Worm (Caenorhabditis elegans): ENCODE data around the gene str-166.

- TF ChIP-seq T26A5.8 (tag; optimal IDR thresholded peaks at IDR 0.05), result no peak
- no peak for TF ChIP-seq mxl-1 (tag; optimal IDR thresholded peaks at IDR 0.05)
- TF ChIP-seq bed-2 (GFP tag; IDR thresholded peaks at IDR 0.05), result no peak
- TF ChIP-seq ceh-27 (GFP tag; optimal IDR thresholded peaks at IDR 0.05), result no peak
These were observed 13.5 kb upstream of the str-166 start, which contains the start of gene str-175 for ce11 chrIV:4870546-4870945.

All from whole organism, young adult.